Worm (Caenorhabditis elegans) whole organism, L2 larva: Measurements from ENCODE around the gene arf-5.
"Not testable (repeated sequence)": the region's sequence is repeated elsewhere in the genome, so short reads cannot be mapped to it uniquely, and the experiment has no call there.

Experiments
- C34F6.9 ChIP-seq: fragments of 150-350 bp; optimal IDR thresholded peaks from 2 replicates; lab custom pipeline; 2014; ENCODE audit warnings: missing biosample characterization, missing genetic modification characterization
- F13H6.1 ChIP-seq: sonication (generic microtip); optimal IDR thresholded peaks from 2 replicates; lab custom pipeline; 2016; ENCODE audit warnings: missing genetic modification characterization, missing compliant biosample characterization
- R02D3.7 ChIP-seq: fragments of 150-350 bp; optimal IDR thresholded peaks from 2 replicates; lab custom pipeline; 2014; ENCODE audit warnings: missing biosample characterization, missing genetic modification characterization
- alr-1 ChIP-seq: fragments of 150-350 bp; optimal IDR thresholded peaks from 2 replicates; lab custom pipeline; 2014; ENCODE audit warnings: missing biosample characterization, missing genetic modification characterization
- aly-2 ChIP-seq: fragments of 150-350 bp; optimal IDR thresholded peaks from 2 replicates; lab custom pipeline; 2014; ENCODE audit warnings: missing biosample characterization, missing genetic modification characterization
- ama-1 ChIP-seq: fragments of 150-350 bp; optimal IDR thresholded peaks from 2 replicates; lab custom pipeline; 2018; ENCODE audit warnings: inconsistent platforms
- ceh-16 ChIP-seq: fragments of 150-350 bp; optimal IDR thresholded peaks from 2 replicates; lab custom pipeline; 2014; ENCODE audit warnings: missing biosample characterization, missing genetic modification characterization
- crh-2 ChIP-seq: sonication (generic microtip); optimal IDR thresholded peaks from 2 replicates; lab custom pipeline; 2017; ENCODE audit warnings: missing biosample characterization, missing genetic modification characterization
- dmd-4 ChIP-seq: sonication (generic microtip); optimal IDR thresholded peaks from 2 replicates; lab custom pipeline; 2017; ENCODE audit warnings: missing biosample characterization, missing genetic modification characterization
- elt-1 ChIP-seq: fragments of 150-350 bp; optimal IDR thresholded peaks from 2 replicates; lab custom pipeline; 2014; ENCODE audit warnings: missing biosample characterization, missing genetic modification characterization
- elt-3 ChIP-seq: sonication (generic microtip); optimal IDR thresholded peaks from 2 replicates; lab custom pipeline; 2017; ENCODE audit warnings: missing biosample characterization, missing genetic modification characterization
- fos-1 ChIP-seq: fragments of 150-350 bp; optimal IDR thresholded peaks from 2 replicates; lab custom pipeline; 2014; ENCODE audit warnings: missing biosample characterization, missing genetic modification characterization
- gmeb-1 ChIP-seq: fragments of 150-350 bp; optimal IDR thresholded peaks from 2 replicates; lab custom pipeline; 2014; ENCODE audit warnings: missing biosample characterization, missing genetic modification characterization
- lin-11 ChIP-seq: fragments of 150-350 bp; sonication (generic microtip); optimal IDR thresholded peaks from 2 replicates; lab custom pipeline; 2014; ENCODE audit warnings: missing biosample characterization, missing genetic modification characterization, inconsistent platforms, mixed read lengths
- lin-13 ChIP-seq: fragments of 150-350 bp; optimal IDR thresholded peaks from 2 replicates; lab custom pipeline; 2014; ENCODE audit warnings: missing biosample characterization, missing genetic modification reagents, missing genetic modification characterization
- lin-39 ChIP-seq: fragments of 150-350 bp; optimal IDR thresholded peaks from 2 replicates; lab custom pipeline; 2014; ENCODE audit warnings: missing biosample characterization, missing genetic modification reagents, missing genetic modification characterization
- lsy-2 ChIP-seq, 2 experiments: fragments of 150-350 bp in 1 of 2; sonication (generic microtip) in 1 of 2; optimal IDR thresholded peaks; 2 replicates each; lab custom pipeline; 2014 to 2017; ENCODE audit warnings: missing biosample characterization in 2 of 2, missing genetic modification characterization in 2 of 2
- mdl-1 ChIP-seq, 2 experiments: fragments of 150-350 bp in 1 of 2; sonication (generic microtip) in 1 of 2; optimal IDR thresholded peaks; 2 replicates each; lab custom pipeline; 2017; ENCODE audit warnings: missing biosample characterization in 2 of 2, missing genetic modification characterization in 2 of 2
- nhr-10 ChIP-seq: sonication (generic microtip); optimal IDR thresholded peaks from 2 replicates; lab custom pipeline; 2017; ENCODE audit warnings: missing biosample characterization, missing genetic modification characterization
- nhr-129 ChIP-seq: fragments of 150-350 bp; optimal IDR thresholded peaks from 2 replicates; lab custom pipeline; 2014; ENCODE audit warnings: missing biosample characterization, missing genetic modification characterization
- nhr-25 ChIP-seq: fragments of 150-350 bp; sonication (generic microtip); optimal IDR thresholded peaks from 3 replicates; lab custom pipeline; 2014; ENCODE audit warnings: missing biosample characterization, missing genetic modification characterization
- nhr-6 ChIP-seq: fragments of 150-350 bp; optimal IDR thresholded peaks from 2 replicates; lab custom pipeline; 2014; ENCODE audit warnings: missing biosample characterization, missing genetic modification characterization
- peb-1 ChIP-seq: fragments of 150-350 bp; optimal IDR thresholded peaks from 2 replicates; lab custom pipeline; 2014; ENCODE audit warnings: missing biosample characterization, missing genetic modification characterization
- sem-4 ChIP-seq: fragments of 150-350 bp; optimal IDR thresholded peaks from 2 replicates; lab custom pipeline; 2014; ENCODE audit warnings: missing biosample characterization, missing genetic modification reagents, missing genetic modification characterization
- skn-1 ChIP-seq: sonication (generic microtip); optimal IDR thresholded peaks from 2 replicates; lab custom pipeline; 2017; ENCODE audit warnings: missing biosample characterization, missing genetic modification characterization
- sma-3 ChIP-seq: sonication (generic microtip); optimal IDR thresholded peaks from 2 replicates; lab custom pipeline; 2016; ENCODE audit warnings: missing genetic modification reagents, missing genetic modification characterization, missing compliant biosample characterization
- sma-9 ChIP-seq, 2 experiments: fragments of 150-350 bp in 1 of 2; sonication (generic microtip) in 1 of 2; optimal IDR thresholded peaks; 2 replicates each; lab custom pipeline; 2014 to 2016; ENCODE audit warnings: missing genetic modification characterization in 2 of 2, mild to moderate bottlenecking in 1 of 2, missing biosample characterization in 1 of 2, missing compliant biosample characterization in 1 of 2, missing genetic modification reagents in 1 of 2, moderate library complexity in 1 of 2
- snpc-4 ChIP-seq: fragments of 150-350 bp; optimal IDR thresholded peaks from 2 replicates; lab custom pipeline; 2014; ENCODE audit warnings: missing biosample characterization, missing genetic modification characterization
- unc-55 ChIP-seq: fragments of 150-350 bp; sonication (generic microtip); optimal IDR thresholded peaks from 3 replicates; lab custom pipeline; 2014; ENCODE audit warnings: missing biosample characterization, missing genetic modification reagents, missing genetic modification characterization
- zag-1 ChIP-seq: fragments of 150-350 bp; optimal IDR thresholded peaks from 2 replicates; lab custom pipeline; 2014; ENCODE audit warnings: missing biosample characterization, missing genetic modification characterization
- ztf-1 ChIP-seq: fragments of 200-800 bp; sonication (Bioruptor generic); conservative IDR thresholded peaks from 2 replicates; pipeline ENCODE4 v1.3.6; 2022; ENCODE audit warnings: missing genetic modification characterization, missing compliant biosample characterization
- ztf-4 ChIP-seq: fragments of 150-350 bp; optimal IDR thresholded peaks from 2 replicates; lab custom pipeline; 2014; ENCODE audit warnings: missing biosample characterization, missing genetic modification characterization

arf-5 gene

DNA sequence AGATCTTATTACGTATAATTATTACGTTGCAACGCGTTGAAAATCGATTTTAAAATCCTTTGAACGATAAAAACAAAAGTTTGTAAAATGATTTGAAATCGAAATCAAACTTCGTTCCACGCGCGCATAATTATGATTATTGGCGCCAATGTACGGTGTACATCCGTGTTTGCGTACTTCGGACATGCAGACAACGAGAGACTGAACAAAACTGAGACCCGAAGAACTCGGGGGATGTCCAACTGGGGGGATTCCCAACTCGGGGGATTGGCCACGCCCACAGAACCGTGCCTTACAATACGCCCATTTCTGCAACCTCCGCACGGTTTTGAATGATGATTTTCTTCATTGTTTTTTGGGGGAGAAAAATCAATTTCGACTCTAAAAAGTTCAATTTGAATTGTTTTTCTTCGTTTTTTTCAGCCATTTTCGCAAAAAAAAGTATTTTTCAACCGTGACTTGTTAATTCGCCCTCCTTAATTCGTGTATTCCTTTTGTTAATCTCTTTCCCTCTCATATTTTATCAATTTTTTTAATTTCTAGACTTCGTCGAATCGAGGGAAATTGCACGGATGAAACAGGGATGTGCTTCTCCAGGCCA, 35.3 kb upstream of the arf-5 start, which contains the start of gene F20D12.12:
Gene F20D12.12 (plus strand): TSS at position 542 of the 601 bp plus-strand sequence.
- TF ChIP-seq sma-3 (GFP tag; lab: Kevin White, UChicago) (peak; percentile 68), nhr-129 (tag; lab: Kevin White, UChicago) (peak; percentile 74), nhr-25 (tag; lab: Kevin White, UChicago) (peak; percentile 24), F13H6.1 (tag; lab: Kevin White, UChicago) (peak; percentile 68), C34F6.9 (tag; lab: Kevin White, UChicago) (peak; percentile 72), gmeb-1 (peak; percentile 32), snpc-4 (tag; lab: Kevin White, UChicago) (peak; percentile 7), lin-13 (GFP tag; lab: Kevin White, UChicago) (peak; percentile 65), crh-2 (tag; lab: Kevin White, UChicago) (peak; percentile 33), unc-55 (GFP tag; lab: Kevin White, UChicago) (peak; percentile 55), sma-9 (GFP tag; optimal IDR thresholded peaks at IDR 0.05; lab: Kevin White, UChicago) (peak; percentile 75), zag-1 (tag; lab: Kevin White, UChicago) (peak; percentile 49), lsy-2 (tag; optimal IDR thresholded peaks at IDR 0.05; lab: Kevin White, UChicago) (peak; percentile 82 to 96)
- not testable (repeated sequence) for TF ChIP-seq sma-9 (tag; optimal IDR thresholded peaks at IDR 0.05; lab: Kevin White, UChicago)

DNA sequence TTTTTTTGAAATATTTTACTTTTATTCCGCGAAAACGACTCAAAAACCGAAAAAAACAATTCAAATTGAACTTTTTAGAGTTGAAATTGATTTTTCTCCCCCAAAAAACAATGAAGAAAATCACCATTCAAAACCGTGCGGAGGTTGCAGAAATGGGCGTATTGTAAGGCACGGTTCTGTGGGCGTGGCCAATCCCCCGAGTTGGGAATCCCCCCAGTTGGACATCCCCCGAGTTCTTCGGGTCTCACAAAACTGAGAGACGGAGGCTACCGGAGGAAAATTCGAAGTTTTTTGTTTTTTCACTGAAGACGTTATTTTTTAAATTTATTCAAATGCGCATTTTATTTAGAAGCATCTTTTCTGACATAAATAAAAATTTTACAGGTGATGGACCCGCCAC, 34.0 kb upstream of the arf-5 start, which contains the start of gene mcm-3AP:
Gene mcm-3AP (plus strand): TSS at position 383 of the 400 bp plus-strand sequence.
- peak in 1 of 2 experiments; percentile 63 for TF ChIP-seq lsy-2 (tag; optimal IDR thresholded peaks at IDR 0.05; lab: Kevin White, UChicago)
- TF ChIP-seq F13H6.1 (tag; lab: Kevin White, UChicago), result peak; percentile 8
- peak; percentile 2 for TF ChIP-seq C34F6.9 (tag; lab: Kevin White, UChicago)
- TF ChIP-seq unc-55 (GFP tag; lab: Kevin White, UChicago), result peak; percentile 48
- TF ChIP-seq, all 48 proteins: peak for 4; not testable (repeated sequence) for 44

DNA sequence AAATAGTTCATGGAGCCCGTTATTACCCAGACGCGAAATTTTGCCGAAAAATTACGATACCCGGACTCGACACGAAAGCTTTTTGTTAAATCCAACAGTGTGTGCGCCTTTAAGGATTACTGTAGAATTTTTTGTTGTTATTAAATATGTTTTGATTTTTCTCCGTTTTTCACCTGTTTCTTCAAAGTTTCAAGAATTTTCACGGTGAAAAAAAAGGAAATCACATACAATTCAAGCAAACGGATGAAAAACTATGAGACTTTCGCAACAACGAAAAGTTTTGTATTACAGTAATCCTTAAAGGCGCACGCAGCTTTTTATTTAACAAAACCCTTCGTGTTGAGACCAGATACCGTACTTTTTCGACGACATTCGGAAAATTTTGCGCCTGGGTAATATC, 28.3 kb upstream of the arf-5 start:
- no peak for TF ChIP-seq skn-1 (tag; lab: Kevin White, UChicago)
- no peak for TF ChIP-seq gmeb-1
- no peak for TF ChIP-seq nhr-129 (tag; lab: Kevin White, UChicago)
- no peak for TF ChIP-seq lin-11
- TF ChIP-seq ztf-4, result no peak
- TF ChIP-seq ceh-16 (tag; lab: Kevin White, UChicago), result no peak
- no peak for TF ChIP-seq nhr-6 (tag; lab: Kevin White, UChicago)
- no peak for TF ChIP-seq alr-1 (tag; lab: Kevin White, UChicago)
- TF ChIP-seq elt-3 (tag; lab: Kevin White, UChicago), result no peak
- no peak for TF ChIP-seq dmd-4 (tag; lab: Kevin White, UChicago)
- no peak for TF ChIP-seq ama-1
- TF ChIP-seq mdl-1 (tag; optimal IDR thresholded peaks at IDR 0.05; lab: Kevin White, UChicago), result no peak
- no peak for TF ChIP-seq crh-2 (tag; lab: Kevin White, UChicago)
- no peak for TF ChIP-seq C34F6.9 (tag; lab: Kevin White, UChicago)
- TF ChIP-seq sma-3 (GFP tag; lab: Kevin White, UChicago), result no peak
- no peak for TF ChIP-seq lin-39
- no peak for TF ChIP-seq fos-1

DNA sequence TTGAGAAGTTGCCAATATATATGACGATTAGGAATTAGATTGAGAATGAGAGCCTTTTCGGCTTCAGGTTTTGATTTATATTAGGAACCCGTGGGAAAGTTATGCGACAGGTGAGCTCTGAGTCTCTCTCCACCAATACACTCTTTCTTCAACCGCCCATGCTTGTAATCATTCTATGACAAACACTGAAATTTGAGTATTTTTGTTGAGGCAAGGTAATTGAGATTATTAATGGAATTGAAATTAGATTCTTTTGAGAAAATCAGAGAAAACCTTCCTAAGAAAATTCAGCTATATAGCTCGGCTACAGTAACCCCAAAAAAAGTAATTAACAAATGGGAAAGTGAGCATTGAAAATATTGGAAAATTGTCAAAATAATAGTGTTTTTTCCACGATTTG, 26.5 kb upstream of the arf-5 start, which contains the start of gene ceh-19:
Gene ceh-19 (minus strand): TSS at position 101 of the 400 bp plus-strand sequence.
- no peak for TF ChIP-seq lin-11
- TF ChIP-seq peb-1 (tag; lab: Kevin White, UChicago), result no peak

DNA sequence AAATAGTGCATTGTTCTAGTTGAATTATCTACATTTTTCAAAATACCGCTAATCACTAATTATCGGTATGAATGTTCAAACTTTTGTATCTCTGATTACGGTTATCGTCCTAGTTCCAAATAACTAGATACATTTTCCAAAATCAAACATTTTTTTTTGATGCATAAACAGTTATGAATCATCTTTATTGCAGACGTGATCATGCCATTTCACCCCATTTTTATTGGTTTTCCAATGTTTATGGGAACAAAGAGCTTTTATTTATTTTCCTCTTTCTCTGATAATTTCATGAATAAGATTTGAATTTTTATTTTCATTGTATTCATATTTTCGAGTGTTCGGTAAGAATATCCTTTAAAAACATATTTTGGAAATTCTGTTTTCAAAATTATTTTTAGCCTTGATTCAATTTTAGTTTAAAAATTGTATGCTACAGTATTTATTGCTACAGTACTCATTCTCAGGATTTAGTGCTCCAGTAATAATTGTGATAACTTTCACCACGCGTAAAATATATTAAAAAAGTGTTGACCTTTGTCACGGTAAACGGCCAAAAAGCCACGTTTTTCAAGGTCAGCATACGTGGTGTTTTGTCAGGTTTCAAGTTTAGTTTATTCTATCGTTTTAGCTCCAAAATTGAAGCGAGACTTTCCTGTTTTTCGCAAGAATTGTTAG, 25.5 kb upstream of the arf-5 start, which contains the start of gene csr-1:
Gene csr-1 (plus strand): TSS at position 625 of the 675 bp plus-strand sequence.
- no peak for TF ChIP-seq elt-1
- TF ChIP-seq, all 48 proteins: peak for 0

DNA sequence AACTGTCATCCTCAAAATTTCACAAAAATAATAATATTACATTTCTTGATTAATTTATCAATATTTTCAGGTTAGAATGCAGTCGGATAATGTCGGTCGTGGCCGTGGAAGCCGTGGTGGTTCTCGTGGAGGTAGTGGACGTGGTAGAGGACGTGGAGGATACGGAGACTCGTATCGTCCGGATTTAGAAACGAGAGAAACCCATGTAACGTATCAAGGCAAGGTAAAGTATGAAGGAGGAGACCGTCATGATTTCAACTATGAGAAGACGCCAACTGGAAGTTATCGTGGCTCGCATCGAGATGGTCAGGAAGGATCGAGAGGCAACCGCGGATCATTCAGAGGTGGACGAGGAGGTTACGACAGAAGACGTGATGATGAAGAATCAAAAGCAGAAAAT, 24.8 kb upstream of the arf-5 start, which contains the start of gene frpr-10:
Gene frpr-10 (plus strand): TSS at position 301 of the 400 bp plus-strand sequence.
- TF ChIP-seq unc-55 (GFP tag; lab: Kevin White, UChicago) (no peak), aly-2 (tag; lab: Kevin White, UChicago) (no peak), elt-1 (no peak), nhr-10 (tag; lab: Kevin White, UChicago) (no peak), ztf-1 (no peak), snpc-4 (tag; lab: Kevin White, UChicago) (no peak), peb-1 (tag; lab: Kevin White, UChicago) (no peak), lin-13 (GFP tag; lab: Kevin White, UChicago) (no peak), sem-4 (tag; lab: Kevin White, UChicago) (no peak), nhr-129 (tag; lab: Kevin White, UChicago) (no peak), ama-1 (no peak), R02D3.7 (tag; lab: Kevin White, UChicago) (no peak)
- TF ChIP-seq, all 48 proteins: peak for 0
